Worm (Caenorhabditis elegans) whole organism, young adult: ENCODE data around the gene col-79.
A peak's percentile ranks its signal among the peaks of the same experiment; 100 is the strongest.

Experiments
- C06A6.2 ChIP-seq: fragments of 200-800 bp; sonication (Bioruptor generic); conservative IDR thresholded peaks from 2 replicates; pipeline ENCODE4 v1.3.6; 2022; ENCODE audit warnings: missing genetic modification characterization, missing compliant biosample characterization
- C17E4.6 ChIP-seq: fragments of 200-800 bp; sonication (Bioruptor generic); IDR thresholded peaks from 2 replicates; pipeline ENCODE4 v1.3.6; 2022; ENCODE audit warnings: missing genetic modification reagents, missing genetic modification characterization, missing compliant biosample characterization
- F37B4.10 ChIP-seq: fragments of 200-800 bp; sonication (Bioruptor generic); IDR thresholded peaks from 2 replicates; pipeline ENCODE4 v1.3.6; 2022; ENCODE audit warnings: missing genetic modification characterization, missing compliant biosample characterization
- Y53G8AR.9 ChIP-seq: fragments of 200-800 bp; sonication (Bioruptor generic); conservative IDR thresholded peaks from 2 replicates; pipeline ENCODE4 v1.3.6; 2022; ENCODE audit warnings: missing genetic modification reagents, missing genetic modification characterization, missing compliant biosample characterization
- Y79H2A.3 ChIP-seq: fragments of 200-800 bp; sonication (Bioruptor generic); conservative IDR thresholded peaks from 2 replicates; pipeline ENCODE4 v1.3.6; 2022; ENCODE audit warnings: missing genetic modification reagents, missing genetic modification characterization, missing compliant biosample characterization
- Y95B8A.8 ChIP-seq: fragments of 200-800 bp; sonication (Bioruptor generic); IDR thresholded peaks from 2 replicates; pipeline ENCODE4 v1.3.6; 2022; ENCODE audit warnings: missing genetic modification reagents, missing genetic modification characterization, missing compliant biosample characterization
- ZK185.1 ChIP-seq: sonication (generic microtip); optimal IDR thresholded peaks from 2 replicates; lab custom pipeline; 2016; ENCODE audit warnings: mild to moderate bottlenecking, missing genetic modification characterization, missing compliant biosample characterization; ENCODE audit not compliant: poor library complexity, severe bottlenecking
- akir-1 ChIP-seq: fragments of 200-800 bp; sonication (Bioruptor generic); optimal IDR thresholded peaks from 2 replicates; lab custom pipeline; 2018; ENCODE audit warnings: mild to moderate bottlenecking, missing genetic modification characterization, moderate library complexity, missing compliant biosample characterization
- athp-1 ChIP-seq: sonication (generic microtip); optimal IDR thresholded peaks from 2 replicates; lab custom pipeline; 2017; ENCODE audit warnings: mild to moderate bottlenecking, missing genetic modification characterization, missing compliant biosample characterization
- attf-6 ChIP-seq: fragments of 200-800 bp; sonication (Bioruptor generic); IDR thresholded peaks from 2 replicates; pipeline ENCODE4 v1.3.6; 2022; ENCODE audit warnings: missing genetic modification reagents, missing genetic modification characterization, missing compliant biosample characterization
- ccch-3 ChIP-seq: fragments of 200-800 bp; sonication (Bioruptor generic); optimal IDR thresholded peaks from 2 replicates; lab custom pipeline; 2018; ENCODE audit warnings: mild to moderate bottlenecking, missing genetic modification characterization, missing compliant biosample characterization
- cebp-2 ChIP-seq: fragments of 200-800 bp; sonication (Bioruptor generic); IDR thresholded peaks from 2 replicates; pipeline ENCODE4 v1.3.6; 2022; ENCODE audit warnings: missing genetic modification characterization, missing compliant biosample characterization
- ceh-100 ChIP-seq: fragments of 200-800 bp; sonication (Bioruptor generic); IDR thresholded peaks from 2 replicates; pipeline ENCODE4 v1.3.6; 2022; ENCODE audit warnings: missing genetic modification reagents, missing genetic modification characterization, missing compliant biosample characterization
- ceh-79 ChIP-seq: sonication (generic microtip); optimal IDR thresholded peaks from 2 replicates; lab custom pipeline; 2017; ENCODE audit warnings: mild to moderate bottlenecking, missing genetic modification characterization, missing compliant biosample characterization
- ceh-91 ChIP-seq: fragments of 200-800 bp; sonication (Bioruptor generic); IDR thresholded peaks from 2 replicates; pipeline ENCODE4 v1.3.6; 2022; ENCODE audit warnings: missing genetic modification reagents, missing genetic modification characterization, missing compliant biosample characterization
- dpff-1 ChIP-seq: sonication (generic microtip); optimal IDR thresholded peaks from 2 replicates; lab custom pipeline; 2017; ENCODE audit warnings: mild to moderate bottlenecking, missing genetic modification characterization, missing compliant biosample characterization
- efl-1 ChIP-seq: fragments of 150-350 bp; optimal IDR thresholded peaks from 2 replicates; lab custom pipeline; 2014; ENCODE audit warnings: missing biosample characterization, missing genetic modification reagents, missing genetic modification characterization
- egl-44 ChIP-seq: fragments of 200-800 bp; sonication (Bioruptor generic); IDR thresholded peaks from 2 replicates; pipeline ENCODE4 v1.3.6; 2022; ENCODE audit warnings: missing genetic modification reagents, missing genetic modification characterization, missing compliant biosample characterization
- ekl-4 ChIP-seq: fragments of 200-800 bp; sonication (Bioruptor generic); IDR thresholded peaks from 2 replicates; pipeline ENCODE4 v1.3.6; 2022; ENCODE audit warnings: missing genetic modification reagents, missing genetic modification characterization, missing compliant biosample characterization
- gei-17 ChIP-seq: fragments of 200-800 bp; sonication (Bioruptor generic); optimal IDR thresholded peaks from 2 replicates; lab custom pipeline; 2018; ENCODE audit warnings: mild to moderate bottlenecking, missing genetic modification characterization, missing compliant biosample characterization
- hlh-26 ChIP-seq: fragments of 200-800 bp; sonication (Bioruptor generic); conservative IDR thresholded peaks from 2 replicates; pipeline ENCODE4 v1.3.6; 2022; ENCODE audit warnings: missing genetic modification reagents, missing genetic modification characterization, missing compliant biosample characterization
- hmg-1.2 ChIP-seq: fragments of 200-800 bp; sonication (Bioruptor generic); IDR thresholded peaks from 2 replicates; pipeline ENCODE4 v1.3.6; 2022; ENCODE audit warnings: missing genetic modification reagents, missing genetic modification characterization, missing compliant biosample characterization
- hrde-1 ChIP-seq: sonication (generic microtip); optimal IDR thresholded peaks from 2 replicates; lab custom pipeline; 2016; ENCODE audit warnings: missing genetic modification characterization, mild to moderate bottlenecking, missing compliant biosample characterization, moderate library complexity, missing genotype, missing genetic modification reagents, borderline replicate concordance
- lin-40 ChIP-seq: sonication (generic microtip); optimal IDR thresholded peaks from 2 replicates; lab custom pipeline; 2016; ENCODE audit warnings: missing genetic modification characterization, mild to moderate bottlenecking, missing compliant biosample characterization, missing genotype, missing genetic modification reagents
- lsl-1 ChIP-seq: fragments of 200-800 bp; sonication (Bioruptor generic); optimal IDR thresholded peaks from 2 replicates; lab custom pipeline; 2018; ENCODE audit warnings: mild to moderate bottlenecking, missing genetic modification characterization, moderate library complexity, missing compliant biosample characterization
- mcd-1 ChIP-seq: fragments of 200-800 bp; sonication (Bioruptor generic); IDR thresholded peaks from 2 replicates; pipeline ENCODE4 v1.3.6; 2022; ENCODE audit warnings: missing genetic modification reagents, missing genetic modification characterization, missing compliant biosample characterization
- mel-28 ChIP-seq: sonication (generic microtip); optimal IDR thresholded peaks from 2 replicates; lab custom pipeline; 2016; ENCODE audit warnings: borderline replicate concordance, mild to moderate bottlenecking, missing genetic modification characterization, missing compliant biosample characterization
- mes-4 ChIP-seq: sonication (generic microtip); optimal IDR thresholded peaks from 2 replicates; lab custom pipeline; 2016; ENCODE audit warnings: missing genotype, missing genetic modification characterization, missing compliant biosample characterization
- mxl-1 ChIP-seq: sonication (generic microtip); optimal IDR thresholded peaks from 2 replicates; lab custom pipeline; 2016; ENCODE audit warnings: missing genetic modification characterization, missing compliant biosample characterization
- nfya-1 ChIP-seq: sonication (generic microtip); optimal IDR thresholded peaks from 2 replicates; lab custom pipeline; 2017; ENCODE audit warnings: antibody characterized with exemption, missing compliant biosample characterization, missing genetic modification characterization, borderline replicate concordance; ENCODE audit not compliant: insufficient read depth
- nfya-2 ChIP-seq: fragments of 200-800 bp; sonication (Bioruptor generic); IDR thresholded peaks from 2 replicates; pipeline ENCODE4 v1.3.6; 2022; ENCODE audit warnings: missing genetic modification reagents, missing genetic modification characterization, missing compliant biosample characterization
- nfyb-1 ChIP-seq: fragments of 200-800 bp; sonication (Bioruptor generic); IDR thresholded peaks from 2 replicates; pipeline ENCODE4 v1.3.6; 2022; ENCODE audit warnings: missing genetic modification reagents, missing genetic modification characterization, missing compliant biosample characterization
- nhr-120 ChIP-seq: fragments of 200-800 bp; sonication (Bioruptor generic); IDR thresholded peaks from 2 replicates; pipeline ENCODE4 v1.3.6; 2022; ENCODE audit warnings: missing genetic modification characterization, missing compliant biosample characterization
- nhr-179 ChIP-seq: sonication (generic microtip); optimal IDR thresholded peaks from 2 replicates; lab custom pipeline; 2016; ENCODE audit warnings: mild to moderate bottlenecking, missing genetic modification characterization, missing compliant biosample characterization
- nhr-80 ChIP-seq: sonication (generic microtip); optimal IDR thresholded peaks from 2 replicates; lab custom pipeline; 2016; ENCODE audit warnings: missing genetic modification characterization, missing compliant biosample characterization
- nhr-90 ChIP-seq: sonication (generic microtip); optimal IDR thresholded peaks from 2 replicates; lab custom pipeline; 2016; ENCODE audit warnings: missing genotype, mild to moderate bottlenecking, missing genetic modification characterization, missing compliant biosample characterization
- rpc-1 ChIP-seq, 2 experiments: fragments of 150-350 bp in 1 of 2; sonication (generic microtip) in 1 of 2; optimal IDR thresholded peaks; 2 replicates each; lab custom pipeline; 2014 to 2018; ENCODE audit warnings: missing biosample characterization in 1 of 2, missing genetic modification characterization in 1 of 2, missing genetic modification reagents in 1 of 2, missing genotype in 1 of 2
- sdz-38 ChIP-seq: sonication (generic microtip); optimal IDR thresholded peaks from 2 replicates; lab custom pipeline; 2016; ENCODE audit warnings: missing genotype, missing genetic modification characterization, missing compliant biosample characterization
- snpc-1.1 ChIP-seq: sonication (generic microtip); optimal IDR thresholded peaks from 2 replicates; lab custom pipeline; 2017; ENCODE audit warnings: missing genetic modification characterization, mild to moderate bottlenecking, missing compliant biosample characterization, antibody characterized with exemption, moderate library complexity, missing genotype, missing genetic modification reagents; ENCODE audit not compliant: insufficient read depth
- somi-1 ChIP-seq: fragments of 200-800 bp; sonication (Bioruptor generic); optimal IDR thresholded peaks from 2 replicates; lab custom pipeline; 2018; ENCODE audit warnings: mild to moderate bottlenecking, missing genetic modification characterization, missing compliant biosample characterization
- sptf-2 ChIP-seq: fragments of 200-800 bp; sonication (Bioruptor generic); optimal IDR thresholded peaks from 2 replicates; lab custom pipeline; 2018; ENCODE audit warnings: mild to moderate bottlenecking, missing genetic modification characterization, missing compliant biosample characterization
- unc-130 ChIP-seq: sonication (generic microtip); optimal IDR thresholded peaks from 2 replicates; lab custom pipeline; 2016; ENCODE audit warnings: missing genetic modification reagents, missing genetic modification characterization, missing compliant biosample characterization
- ztf-18 ChIP-seq: sonication (generic microtip); optimal IDR thresholded peaks from 2 replicates; lab custom pipeline; 2016; ENCODE audit warnings: missing genotype, mild to moderate bottlenecking, missing genetic modification characterization, missing compliant biosample characterization
- ztf-28 ChIP-seq: fragments of 200-800 bp; sonication (Bioruptor generic); IDR thresholded peaks from 2 replicates; pipeline ENCODE4 v1.3.6; 2022; ENCODE audit warnings: missing genetic modification reagents, missing genetic modification characterization, missing compliant biosample characterization
- ztf-6 ChIP-seq: fragments of 200-800 bp; sonication (Bioruptor generic); IDR thresholded peaks from 2 replicates; pipeline ENCODE4 v1.3.6; 2022; ENCODE audit warnings: missing genetic modification reagents, missing genetic modification characterization, missing compliant biosample characterization

The col-79 gene

DNA sequence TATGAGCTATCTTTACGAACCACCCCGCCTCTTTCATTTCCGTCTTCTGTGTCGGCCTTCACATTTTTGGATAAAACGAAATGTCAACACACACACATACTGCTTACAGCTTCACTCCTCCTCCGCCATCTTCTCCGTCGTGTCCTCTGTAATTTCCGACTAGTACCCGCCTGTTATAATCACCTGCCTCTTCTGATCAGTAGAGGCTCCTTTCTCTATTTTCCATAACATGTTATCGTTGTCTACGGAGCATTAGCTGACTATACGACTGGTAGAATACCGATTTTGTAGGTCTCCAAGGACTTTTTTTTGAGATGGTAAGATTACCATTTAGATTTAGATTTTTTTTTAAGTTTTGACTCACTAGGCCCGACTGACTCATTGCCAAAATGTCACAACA, 18.5 kb upstream of the col-79 start:
- no peak for TF ChIP-seq C17E4.6 (GFP tag; lab: Robert Waterston, UW)
- TF ChIP-seq F37B4.10 (GFP tag; lab: Robert Waterston, UW), result no peak
- TF ChIP-seq cebp-2 (GFP tag; lab: Robert Waterston, UW), result no peak
- TF ChIP-seq gei-17 (GFP tag; lab: Kevin White, UChicago), result no peak
- TF ChIP-seq mcd-1, result no peak
- TF ChIP-seq ztf-18, result no peak
- no peak for TF ChIP-seq ztf-6 (GFP tag; lab: Robert Waterston, UW)
- no peak for TF ChIP-seq athp-1
- no peak for TF ChIP-seq lsl-1
- no peak for TF ChIP-seq sdz-38 (tag; lab: Kevin White, UChicago)
- TF ChIP-seq Y53G8AR.9 (GFP tag; lab: Robert Waterston, UW), result no peak
- TF ChIP-seq ZK185.1, result no peak

DNA sequence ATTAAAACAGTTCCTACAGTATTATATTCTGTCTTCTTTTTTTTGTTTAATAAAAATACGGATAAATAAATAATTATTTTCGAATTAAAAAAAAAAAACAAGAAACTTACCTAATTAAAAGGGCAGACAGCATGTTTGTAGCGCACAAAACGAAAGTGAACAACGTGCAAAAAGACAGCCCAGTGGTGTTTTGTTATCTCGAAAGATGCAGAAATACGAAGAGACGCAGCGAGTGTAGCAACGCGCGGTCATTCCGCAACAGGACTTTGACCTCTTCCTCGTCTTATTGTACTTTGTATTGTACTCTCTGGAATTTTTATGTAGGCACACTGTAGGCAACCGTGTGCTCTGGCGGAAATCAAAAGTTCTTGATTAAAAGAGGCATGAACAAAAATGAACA, 9.8 kb upstream of the col-79 start, which contains the start of gene gbh-1:
gbh-1 (minus strand) TSS at position 149 of the 400 bp plus-strand sequence.
- TF ChIP-seq mxl-1 (tag; lab: Kevin White, UChicago) (no peak), hmg-1.2 (GFP tag; lab: Robert Waterston, UW) (0 out of 2 replicates have a peak, but pooled peaks have one; percentile 8), nhr-80 (tag; lab: Kevin White, UChicago) (peak; percentile 26)

DNA sequence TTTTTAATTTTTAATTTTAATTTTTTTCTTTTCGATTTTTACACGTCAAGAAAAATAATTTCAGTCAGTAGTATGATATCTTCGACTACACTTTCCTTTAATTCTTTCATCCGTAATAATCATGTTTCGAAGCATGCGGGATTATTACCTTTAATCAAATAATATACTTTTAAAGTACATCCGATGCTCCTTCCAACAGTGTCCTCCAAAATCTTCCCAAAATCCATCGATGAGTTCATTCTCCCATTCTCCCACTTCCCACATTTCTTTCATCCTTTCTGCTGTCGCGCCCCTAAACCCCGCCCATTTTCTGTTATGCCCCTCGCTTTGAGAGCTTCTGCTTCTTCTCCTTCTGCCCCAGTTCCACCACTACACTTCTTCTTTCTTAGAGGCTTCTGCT, 8.7 kb upstream of the col-79 start, which contains the start of gene lgc-57:
lgc-57 (plus strand) TSS at position 301 of the 400 bp plus-strand sequence.
- TF ChIP-seq egl-44 (GFP tag; lab: Robert Waterston, UW) (no peak), ceh-79 (tag; lab: Kevin White, UChicago) (no peak), ceh-100 (GFP tag; lab: Robert Waterston, UW) (no peak), lin-40 (no peak), ZK185.1 (no peak), Y95B8A.8 (no peak), sptf-2 (GFP tag; lab: Kevin White, UChicago) (no peak), nhr-90 (tag; lab: Kevin White, UChicago) (no peak), dpff-1 (tag; lab: Kevin White, UChicago) (no peak), nfya-2 (no peak), mcd-1 (no peak), mes-4 (tag; lab: Kevin White, UChicago) (no peak), hlh-26 (GFP tag; lab: Robert Waterston, UW) (no peak), Y79H2A.3 (GFP tag; lab: Robert Waterston, UW) (no peak), hrde-1 (tag; lab: Kevin White, UChicago) (no peak), nhr-179 (tag; lab: Kevin White, UChicago) (no peak), somi-1 (GFP tag; lab: Kevin White, UChicago) (no peak), nfya-1 (tag; lab: Kevin White, UChicago) (no peak)

DNA sequence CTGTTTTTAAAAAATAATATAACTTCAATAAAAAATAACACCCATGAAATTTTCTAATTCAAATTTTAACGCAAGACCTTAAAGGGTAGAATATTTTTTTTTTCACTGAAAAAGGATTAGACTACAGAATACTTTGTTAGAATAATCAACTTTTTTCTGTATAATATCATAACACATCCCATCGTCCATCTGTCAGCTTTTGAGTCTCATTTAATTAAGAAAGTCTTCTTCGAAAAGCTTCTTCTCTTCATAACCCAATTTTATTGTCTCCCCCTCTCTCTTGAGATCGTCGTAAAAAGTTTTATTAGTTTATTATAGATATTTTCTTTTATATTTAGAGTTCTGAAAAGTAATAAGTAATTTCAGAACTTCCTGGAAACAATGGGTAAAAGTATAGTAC, 7.4 kb upstream of the col-79 start:
- no peak for TF ChIP-seq attf-6 (GFP tag; lab: Robert Waterston, UW)
- TF ChIP-seq unc-130 (GFP tag; lab: Kevin White, UChicago), result no peak
- no peak for TF ChIP-seq C06A6.2
- no peak for TF ChIP-seq ceh-91 (GFP tag; lab: Robert Waterston, UW)
- TF ChIP-seq snpc-1.1 (tag; lab: Kevin White, UChicago), result no peak
- no peak for TF ChIP-seq ekl-4
- no peak for TF ChIP-seq ceh-100 (GFP tag; lab: Robert Waterston, UW)
- no peak for TF ChIP-seq nfyb-1 (GFP tag; lab: Robert Waterston, UW)
- no peak for TF ChIP-seq nhr-80 (tag; lab: Kevin White, UChicago)
- no peak for TF ChIP-seq efl-1 (GFP tag; lab: Kevin White, UChicago)
- no peak for TF ChIP-seq nhr-120
- no peak for TF ChIP-seq mel-28
- TF ChIP-seq akir-1 (GFP tag; lab: Kevin White, UChicago), result no peak
- TF ChIP-seq ccch-3 (GFP tag; lab: Kevin White, UChicago), result no peak
- TF ChIP-seq gei-17 (GFP tag; lab: Kevin White, UChicago), result no peak
- TF ChIP-seq ztf-28, result no peak
- TF ChIP-seq rpc-1 (optimal IDR thresholded peaks at IDR 0.05; lab: Kevin White, UChicago), result no peak
- no peak for TF ChIP-seq rpc-1 (tag; optimal IDR thresholded peaks at IDR 0.05; lab: Kevin White, UChicago)
